Worm (Caenorhabditis elegans): ENCODE results near the gene srh-10.

Gene srh-10

DNA sequence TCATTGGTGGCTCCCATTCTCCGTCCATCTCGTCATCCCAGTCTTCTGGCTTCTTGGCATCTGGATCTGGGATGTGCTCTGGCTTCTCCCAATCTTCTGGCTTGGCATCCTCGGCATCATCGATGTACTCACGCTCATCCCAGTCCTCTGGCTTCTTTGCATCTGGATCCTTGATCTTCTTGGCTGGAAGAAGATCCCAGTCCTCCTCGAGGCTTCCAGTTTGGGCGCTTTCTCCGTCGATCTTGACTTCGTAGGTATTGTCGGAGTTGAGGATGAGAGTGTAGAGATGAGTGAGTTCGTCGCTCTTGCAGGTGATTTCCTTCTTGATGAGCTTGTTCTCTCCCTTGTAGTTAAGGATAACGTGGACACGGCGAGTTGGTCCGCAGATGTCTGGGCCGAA, 32.7 kb upstream of the srh-10 start:
- TF ChIP-seq hmg-1.2 (GFP tag; IDR thresholded peaks at IDR 0.05) (0 out of 2 replicates have a peak, but pooled peaks have one; percentile 9), madf-3 (GFP tag; IDR thresholded peaks at IDR 0.05) (no peak), lin-26 (GFP tag; IDR thresholded peaks at IDR 0.05) (0 out of 2 replicates have a peak, but pooled peaks have one; percentile 38)

DNA sequence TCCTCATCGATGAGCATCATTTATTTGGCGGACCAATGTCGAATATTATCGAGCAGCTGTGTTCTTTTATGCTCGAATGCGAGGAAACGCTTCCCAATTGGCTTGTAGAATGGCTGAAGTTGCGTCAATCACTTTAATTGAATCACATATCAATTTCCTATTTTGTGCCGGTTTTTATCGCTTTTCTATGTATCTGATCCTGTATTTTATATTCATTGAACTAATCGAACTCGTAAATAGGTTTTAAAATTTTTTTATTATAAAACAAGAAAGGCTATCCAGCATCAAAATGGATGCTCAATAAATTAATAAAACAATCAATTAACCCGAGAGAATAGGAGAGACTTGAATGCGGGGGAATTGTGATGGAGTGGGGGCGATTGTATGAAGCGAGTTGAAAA, 31.8 kb upstream of the srh-10 start:
- TF ChIP-seq Y79H2A.3 (GFP tag; conservative IDR thresholded peaks at IDR 0.05) (peak; percentile 73; the same call in 1 of the 2 replicates), D2030.7 (GFP tag; IDR thresholded peaks at IDR 0.05) (peak; percentile 54; the same call in 1 of the 2 replicates), pha-4 (tag; optimal IDR thresholded peaks at IDR 0.05) (no peak), F10E7.11 (tag; optimal IDR thresholded peaks at IDR 0.05) (no peak), ama-1 (optimal IDR thresholded peaks at IDR 0.05) (peak; percentile 74), ama-1 (GFP tag; optimal IDR thresholded peaks at IDR 0.05) (peak in 1 of 2 experiments; percentile 65), snpc-1.3 (tag; optimal IDR thresholded peaks at IDR 0.05; ENCODE audit: insufficient read depth) (no peak), snpc-3.4 (tag; optimal IDR thresholded peaks at IDR 0.05) (peak; percentile 51), mel-28 (tag; optimal IDR thresholded peaks at IDR 0.05; ENCODE audit: borderline replicate concordance) (peak; percentile 37), mcd-1 (GFP tag; IDR thresholded peaks at IDR 0.05) (no peak), F22D6.2 (tag; optimal IDR thresholded peaks at IDR 0.05) (no peak), ceh-79 (tag; optimal IDR thresholded peaks at IDR 0.05) (no peak), nfyb-1 (GFP tag; IDR thresholded peaks at IDR 0.05) (peak; percentile 79; the same call in 1 of the 2 replicates), zim-3 (tag; optimal IDR thresholded peaks at IDR 0.05) (no peak), nfya-2 (GFP tag; IDR thresholded peaks at IDR 0.05) (no peak), unc-130 (GFP tag; optimal IDR thresholded peaks at IDR 0.05) (no peak), xnd-1 (tag; optimal IDR thresholded peaks at IDR 0.05) (no peak), die-1 (tag; optimal IDR thresholded peaks at IDR 0.05) (peak; percentile 42), attf-5 (GFP tag; optimal IDR thresholded peaks at IDR 0.05) (peak; percentile 10), rec-8 (tag; optimal IDR thresholded peaks at IDR 0.05) (peak in 1 of 2 experiments; percentile 10), ceh-91 (GFP tag; IDR thresholded peaks at IDR 0.05) (no peak), repo-1 (tag; optimal IDR thresholded peaks at IDR 0.05) (peak; percentile 28), B0019.2 (GFP tag; conservative IDR thresholded peaks at IDR 0.05) (no peak), mxl-1 (tag; optimal IDR thresholded peaks at IDR 0.05) (peak; percentile 32), ztf-25 (GFP tag; IDR thresholded peaks at IDR 0.05) (no peak), cebp-1 (GFP tag; IDR thresholded peaks at IDR 0.05) (no peak), cebp-1 (tag; optimal IDR thresholded peaks at IDR 0.05) (peak; percentile 9), lin-35 (GFP tag; optimal IDR thresholded peaks at IDR 0.05) (no peak), rpc-1 (optimal IDR thresholded peaks at IDR 0.05) (no peak), rpc-1 (tag; optimal IDR thresholded peaks at IDR 0.05) (no peak), somi-1 (GFP tag; optimal IDR thresholded peaks at IDR 0.05) (no peak), snpc-4 (GFP tag; optimal IDR thresholded peaks at IDR 0.05) (no peak), snpc-4 (tag; optimal IDR thresholded peaks at IDR 0.05) (peak in 1 of 4 experiments; percentile 2), him-1 (tag; optimal IDR thresholded peaks at IDR 0.05) (peak; percentile 71), F57A8.1 (GFP tag; optimal IDR thresholded peaks at IDR 0.05) (no peak), Y53G8AR.9 (GFP tag; conservative IDR thresholded peaks at IDR 0.05) (0 out of 2 replicates have a peak, but pooled peaks have one; percentile 42), Y95B8A.8 (GFP tag; IDR thresholded peaks at IDR 0.05) (peak; percentile 38; the same call in 1 of the 2 replicates), nhr-80 (tag; optimal IDR thresholded peaks at IDR 0.05) (no peak), athp-1 (tag; optimal IDR thresholded peaks at IDR 0.05) (peak; percentile 49), tbp1 (GFP tag; optimal IDR thresholded peaks at IDR 0.05) (peak; percentile 8), lin-26 (GFP tag; IDR thresholded peaks at IDR 0.05) (peak; percentile 58; the same call in 1 of the 2 replicates), hrde-1 (tag; optimal IDR thresholded peaks at IDR 0.05; ENCODE audit: borderline replicate concordance) (peak; percentile 74), F37B4.10 (GFP tag; IDR thresholded peaks at IDR 0.05) (no peak), B0336.3 (GFP tag; IDR thresholded peaks at IDR 0.05) (peak; percentile 42; the same call in 1 of the 2 replicates), aptf-2 (GFP tag; conservative IDR thresholded peaks at IDR 0.05) (no peak)
